Comparison of ENCODE assay signal across 1 fruit fly cellular context in the genomic region with DNA sequence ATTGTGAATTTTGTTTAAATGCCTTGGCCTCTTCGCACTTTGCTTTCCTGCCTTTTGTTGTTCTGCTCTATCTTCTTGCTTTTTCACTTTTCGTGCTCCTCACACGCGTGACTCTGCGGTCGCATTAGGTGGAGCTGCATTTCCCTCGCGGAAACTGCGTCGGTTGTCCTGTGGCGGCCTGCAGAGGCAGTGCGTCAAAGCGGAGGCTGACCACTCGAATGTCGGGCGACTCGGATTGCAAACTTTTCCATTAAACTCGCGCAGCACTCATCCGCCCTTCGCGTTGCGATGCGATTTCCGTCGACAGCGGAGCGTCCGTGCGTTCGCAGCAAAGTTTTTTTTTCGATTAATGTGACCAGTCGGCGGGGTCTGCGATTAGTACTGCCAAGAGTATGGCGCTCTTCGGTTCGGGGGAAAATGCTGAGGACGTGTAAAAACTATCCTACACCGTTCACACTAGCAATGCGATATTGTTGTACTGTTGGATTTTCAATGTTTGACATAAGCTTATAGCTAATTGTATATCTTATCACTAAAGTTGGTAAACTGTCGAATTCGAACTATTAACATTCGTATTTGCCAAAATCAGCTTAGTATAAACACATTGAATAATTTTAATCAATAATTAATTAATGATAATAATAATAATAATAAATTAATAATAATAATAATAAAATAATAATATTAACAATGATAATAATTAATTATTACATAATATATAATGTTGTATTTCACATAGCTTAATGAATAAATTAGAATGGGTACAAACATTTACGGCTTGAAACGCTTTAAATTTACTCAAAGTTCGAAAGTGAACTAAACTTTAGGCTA.
TF ChIP-seq lines count a peak whose summit lies in the region.

CG6051 (minus strand) TSS at position 385 of the 831 bp plus-strand sequence.

TF ChIP-seq in whole organism, embryonic, 481 proteins besides CTCF, POLR2A, EP300 and RAD21 (continued from another document and continues in another):
- TF ChIP-seq corto (GFP tag; optimal IDR thresholded peaks at IDR 0.05; lab: Kevin White, UChicago) (no peak), NK7.1 (GFP tag; optimal IDR thresholded peaks at IDR 0.05; lab: Kevin White, UChicago) (peak; percentile 25), MBD-R2 (GFP tag; IDR thresholded peaks at IDR 0.05; lab: Robert Waterston, UW) (no peak), eve (GFP tag; optimal IDR thresholded peaks at IDR 0.05; lab: Kevin White, UChicago) (no peak), CG13894 (tag; optimal IDR thresholded peaks at IDR 0.05; lab: Kevin White, UChicago) (peak; percentile 60), CG12391 (tag; optimal IDR thresholded peaks at IDR 0.05; lab: Kevin White, UChicago) (peak; percentile 79), Ets65A (GFP tag; lab: Kevin White, UChicago) (peak; percentile 96), CG10147 (GFP tag; optimal IDR thresholded peaks at IDR 0.05; lab: Kevin White, UChicago) (no peak), Mrtf (GFP tag; IDR thresholded peaks at IDR 0.05; lab: Robert Waterston, UW) (no peak), rib (GFP tag; IDR thresholded peaks at IDR 0.05; lab: Robert Waterston, UW) (no peak), CG33557 (GFP tag; optimal IDR thresholded peaks at IDR 0.05; lab: Kevin White, UChicago) (peak; percentile 10), CG7963 (GFP tag; IDR thresholded peaks at IDR 0.05; lab: Robert Waterston, UW; ENCODE audit: partially characterized antibody) (no peak), CG10654 (GFP tag; optimal IDR thresholded peaks at IDR 0.05; lab: Kevin White, UChicago) (peak; percentile 30), lilli (GFP tag; optimal IDR thresholded peaks at IDR 0.05; lab: Kevin White, UChicago) (peak; percentile 29), Ravus (GFP tag; IDR thresholded peaks at IDR 0.05; lab: Robert Waterston, UW) (no peak), eyg (GFP tag; optimal IDR thresholded peaks at IDR 0.05; lab: Kevin White, UChicago) (no peak), CG32532 (GFP tag; IDR thresholded peaks at IDR 0.05; lab: Robert Waterston, UW) (no peak), NC2β (GFP tag; optimal IDR thresholded peaks at IDR 0.05; lab: Kevin White, UChicago) (peak; percentile 66), Max (GFP tag; optimal IDR thresholded peaks at IDR 0.05; lab: Kevin White, UChicago) (peak; percentile 45), Optix (GFP tag; IDR thresholded peaks at IDR 0.05; lab: Robert Waterston, UW) (no peak), CG18476 (GFP tag; optimal IDR thresholded peaks at IDR 0.05; lab: Kevin White, UChicago) (peak; percentile 18), p53 (GFP tag; optimal IDR thresholded peaks at IDR 0.05; lab: Kevin White, UChicago) (no peak), CG18619 (GFP tag; optimal IDR thresholded peaks at IDR 0.05; lab: Kevin White, UChicago) (peak; percentile 15), bbx (GFP tag; IDR thresholded peaks at IDR 0.05; lab: Robert Waterston, UW; ENCODE audit: partially characterized antibody) (no peak), cwo (GFP tag; optimal IDR thresholded peaks at IDR 0.05; lab: Kevin White, UChicago) (peak; percentile 46), D19B (GFP tag; optimal IDR thresholded peaks at IDR 0.05; lab: Kevin White, UChicago) (peak; percentile 16), bsh (GFP tag; optimal IDR thresholded peaks at IDR 0.05; lab: Kevin White, UChicago) (peak in 1 of 2 experiments; percentile 47), CG3838 (GFP tag; optimal IDR thresholded peaks at IDR 0.05; lab: Kevin White, UChicago) (no peak), Hsf (GFP tag; optimal IDR thresholded peaks at IDR 0.05; lab: Kevin White, UChicago) (peak; percentile 56), Asciz (GFP tag; optimal IDR thresholded peaks at IDR 0.05; lab: Kevin White, UChicago) (peak; percentile 70), Nf-YB (GFP tag; optimal IDR thresholded peaks at IDR 0.05; lab: Kevin White, UChicago) (no peak), dpn (GFP tag; optimal IDR thresholded peaks at IDR 0.05; lab: Kevin White, UChicago) (peak; percentile 41 to 43), CG4404 (GFP tag; IDR thresholded peaks at IDR 0.05; lab: Robert Waterston, UW) (no peak), sr (GFP tag; IDR thresholded peaks at IDR 0.05; lab: Robert Waterston, UW) (no peak), CG13123 (GFP tag; optimal IDR thresholded peaks at IDR 0.05; lab: Kevin White, UChicago) (no peak), Antp (GFP tag; optimal IDR thresholded peaks at IDR 0.05; lab: Kevin White, UChicago) (peak; percentile 52), CG12155 (GFP tag; optimal IDR thresholded peaks at IDR 0.05; lab: Kevin White, UChicago) (peak; percentile 41), CG17829 (tag; optimal IDR thresholded peaks at IDR 0.05; lab: Kevin White, UChicago) (peak; percentile 61), HHEX (GFP tag; optimal IDR thresholded peaks at IDR 0.05; lab: Kevin White, UChicago) (peak; percentile 65), CG30403 (GFP tag; optimal IDR thresholded peaks at IDR 0.05; lab: Kevin White, UChicago) (peak; percentile 58), dmrt11E (tag; optimal IDR thresholded peaks at IDR 0.05; lab: Kevin White, UChicago) (peak; percentile 51), CG7745 (tag; optimal IDR thresholded peaks at IDR 0.05; lab: Kevin White, UChicago) (no peak), CG3995 (GFP tag; optimal IDR thresholded peaks at IDR 0.05; lab: Kevin White, UChicago) (peak; percentile 2), jumu (GFP tag; optimal IDR thresholded peaks at IDR 0.05; lab: Kevin White, UChicago) (peak; percentile 10), CG17359 (tag; optimal IDR thresholded peaks at IDR 0.05; lab: Kevin White, UChicago) (peak; percentile 60), CG6175 (GFP tag; IDR thresholded peaks at IDR 0.05; lab: Robert Waterston, UW) (no peak), ara (GFP tag; IDR thresholded peaks at IDR 0.05; lab: Robert Waterston, UW) (no peak), CG1647 (GFP tag; optimal IDR thresholded peaks at IDR 0.05; lab: Kevin White, UChicago) (peak; percentile 17), CG8765 (GFP tag; IDR thresholded peaks at IDR 0.05; lab: Robert Waterston, UW) (no peak), ase (GFP tag; IDR thresholded peaks at IDR 0.05; lab: Robert Waterston, UW) (no peak), Hmr (GFP tag; optimal IDR thresholded peaks at IDR 0.05; lab: Kevin White, UChicago) (peak; percentile 54), bcd (GFP tag; optimal IDR thresholded peaks at IDR 0.05; lab: Kevin White, UChicago) (peak; percentile 61), ci (GFP tag; IDR thresholded peaks at IDR 0.05; lab: Robert Waterston, UW) (no peak), CG4617 (GFP tag; optimal IDR thresholded peaks at IDR 0.05; lab: Kevin White, UChicago; ENCODE audit: borderline replicate concordance) (peak; percentile 33), CG6272 (GFP tag; IDR thresholded peaks at IDR 0.05; lab: Robert Waterston, UW) (peak; percentile 44; the same call in 1 of the 2 replicates), CG2889 (GFP tag; IDR thresholded peaks at IDR 0.05; lab: Robert Waterston, UW) (no peak), cas (GFP tag; IDR thresholded peaks at IDR 0.05; lab: Robert Waterston, UW) (no peak), h (optimal IDR thresholded peaks at IDR 0.05; lab: Kevin White, UChicago) (no peak), CG15011 (GFP tag; optimal IDR thresholded peaks at IDR 0.05; lab: Kevin White, UChicago) (no peak), CG3847 (GFP tag; IDR thresholded peaks at IDR 0.05; lab: Robert Waterston, UW) (no peak), CG10209 (GFP tag; optimal IDR thresholded peaks at IDR 0.05; lab: Kevin White, UChicago) (peak; percentile 51), CG12104 (GFP tag; optimal IDR thresholded peaks at IDR 0.05; lab: Kevin White, UChicago) (peak; percentile 37), cato (GFP tag; optimal IDR thresholded peaks at IDR 0.05; lab: Kevin White, UChicago; ENCODE audit: borderline replicate concordance) (peak; percentile 3), Side (GFP tag; optimal IDR thresholded peaks at IDR 0.05; lab: Kevin White, UChicago) (peak; percentile 41), Meics (GFP tag; optimal IDR thresholded peaks at IDR 0.05; lab: Kevin White, UChicago) (no peak), knrl (GFP tag; IDR thresholded peaks at IDR 0.05; lab: Robert Waterston, UW; ENCODE audit: partially characterized antibody) (no peak), CG2116 (GFP tag; optimal IDR thresholded peaks at IDR 0.05; lab: Kevin White, UChicago) (peak; percentile 28), B-H1 (GFP tag; IDR thresholded peaks at IDR 0.05; lab: Robert Waterston, UW) (no peak), danr (GFP tag; IDR thresholded peaks at IDR 0.05; lab: Robert Waterston, UW) (no peak), CG7271 (tag; optimal IDR thresholded peaks at IDR 0.05; lab: Kevin White, UChicago) (peak; percentile 14), CG12299 (tag; optimal IDR thresholded peaks at IDR 0.05; lab: Kevin White, UChicago) (peak; percentile 42), CG3163 (GFP tag; optimal IDR thresholded peaks at IDR 0.05; lab: Kevin White, UChicago) (no peak), CG31224 (GFP tag; IDR thresholded peaks at IDR 0.05; lab: Robert Waterston, UW) (no peak), fd96Cb (tag; optimal IDR thresholded peaks at IDR 0.05; lab: Kevin White, UChicago) (peak; percentile 60), Hr39 (optimal IDR thresholded peaks at IDR 0.05; lab: Kevin White, UChicago) (no peak), Tbp (GFP tag; optimal IDR thresholded peaks at IDR 0.05; lab: Kevin White, UChicago) (no peak), kni (GFP tag; optimal IDR thresholded peaks at IDR 0.05; lab: Kevin White, UChicago) (peak; percentile 56), gro (GFP tag; optimal IDR thresholded peaks at IDR 0.05; lab: Kevin White, UChicago) (peak; percentile 66), ap (GFP tag; IDR thresholded peaks at IDR 0.05; lab: Robert Waterston, UW) (no peak), az2 (GFP tag; optimal IDR thresholded peaks at IDR 0.05; lab: Kevin White, UChicago) (peak; percentile 51), CG13296 (GFP tag; optimal IDR thresholded peaks at IDR 0.05; lab: Kevin White, UChicago) (peak; percentile 46), C15 (GFP tag; IDR thresholded peaks at IDR 0.05; lab: Robert Waterston, UW) (no peak), sna (GFP tag; IDR thresholded peaks at IDR 0.05; lab: Robert Waterston, UW; ENCODE audit: partially characterized antibody) (no peak), fd3F (GFP tag; optimal IDR thresholded peaks at IDR 0.05; lab: Kevin White, UChicago) (peak; percentile 49), ssp (GFP tag; IDR thresholded peaks at IDR 0.05; lab: Robert Waterston, UW) (no peak), HmgZ (tag; optimal IDR thresholded peaks at IDR 0.05; lab: Kevin White, UChicago) (peak; percentile 44), nom (GFP tag; optimal IDR thresholded peaks at IDR 0.05; lab: Kevin White, UChicago) (peak; percentile 74), CG2202 (tag; optimal IDR thresholded peaks at IDR 0.05; lab: Kevin White, UChicago) (peak; percentile 35), Elba2 (GFP tag; optimal IDR thresholded peaks at IDR 0.05; lab: Kevin White, UChicago) (no peak), CG11560 (tag; IDR thresholded peaks at IDR 0.05; lab: Robert Waterston, UW) (no peak), pb (GFP tag; optimal IDR thresholded peaks at IDR 0.05; lab: Kevin White, UChicago) (peak; percentile 11), CG9817 (tag; optimal IDR thresholded peaks at IDR 0.05; lab: Kevin White, UChicago) (peak; percentile 69), psq (GFP tag; optimal IDR thresholded peaks at IDR 0.05; lab: Kevin White, UChicago) (no peak), da (GFP tag; optimal IDR thresholded peaks at IDR 0.05; lab: Kevin White, UChicago) (peak; percentile 51), CG15073 (GFP tag; optimal IDR thresholded peaks at IDR 0.05; lab: Kevin White, UChicago) (no peak), disco-r (GFP tag; optimal IDR thresholded peaks at IDR 0.05; lab: Kevin White, UChicago) (no peak), br (optimal IDR thresholded peaks at IDR 0.05; lab: Kevin White, UChicago) (no peak), sd (tag; optimal IDR thresholded peaks at IDR 0.05; lab: Kevin White, UChicago) (no peak), lmd (GFP tag; IDR thresholded peaks at IDR 0.05; lab: Robert Waterston, UW) (no peak), MTF-1 (GFP tag; optimal IDR thresholded peaks at IDR 0.05; lab: Kevin White, UChicago; ENCODE audit: borderline replicate concordance) (peak; percentile 73), pzg (GFP tag; optimal IDR thresholded peaks at IDR 0.05; lab: Kevin White, UChicago) (peak; percentile 53), D19A (tag; optimal IDR thresholded peaks at IDR 0.05; lab: Kevin White, UChicago) (peak; percentile 33), CG14014 (GFP tag; IDR thresholded peaks at IDR 0.05; lab: Robert Waterston, UW) (no peak), chif (GFP tag; optimal IDR thresholded peaks at IDR 0.05; lab: Kevin White, UChicago) (peak in 1 of 2 experiments; percentile 45), CG31441 (GFP tag; IDR thresholded peaks at IDR 0.05; lab: Robert Waterston, UW) (no peak), CG12769 (tag; optimal IDR thresholded peaks at IDR 0.05; lab: Kevin White, UChicago) (peak; percentile 47), CG4854 (GFP tag; optimal IDR thresholded peaks at IDR 0.05; lab: Kevin White, UChicago) (no peak), insv (GFP tag; optimal IDR thresholded peaks at IDR 0.05; lab: Kevin White, UChicago) (no peak), shn (GFP tag; optimal IDR thresholded peaks at IDR 0.05; lab: Kevin White, UChicago) (no peak), zen2 (GFP tag; IDR thresholded peaks at IDR 0.05; lab: Robert Waterston, UW; ENCODE audit: partially characterized antibody) (no peak), CG15696 (tag; optimal IDR thresholded peaks at IDR 0.05; lab: Kevin White, UChicago) (peak; percentile 21), nerfin-1 (tag; optimal IDR thresholded peaks at IDR 0.05; lab: Kevin White, UChicago) (peak; percentile 24), Sin3A (optimal IDR thresholded peaks at IDR 0.05; lab: Kevin White, UChicago) (no peak), ranshi (GFP tag; IDR thresholded peaks at IDR 0.05; lab: Robert Waterston, UW) (no peak), Doc2 (GFP tag; IDR thresholded peaks at IDR 0.05; lab: Robert Waterston, UW) (no peak), pho (GFP tag; optimal IDR thresholded peaks at IDR 0.05; lab: Kevin White, UChicago) (no peak), ab (GFP tag; optimal IDR thresholded peaks at IDR 0.05; lab: Kevin White, UChicago) (no peak), CG11696 (GFP tag; IDR thresholded peaks at IDR 0.05; lab: Robert Waterston, UW) (no peak), Ssrp (tag; optimal IDR thresholded peaks at IDR 0.05; lab: Kevin White, UChicago) (peak; percentile 53), CG1024 (GFP tag; IDR thresholded peaks at IDR 0.05; lab: Robert Waterston, UW) (no peak), jigr1 (GFP tag; IDR thresholded peaks at IDR 0.05; lab: Robert Waterston, UW) (no peak), chm (GFP tag; IDR thresholded peaks at IDR 0.05; lab: Robert Waterston, UW) (no peak), CG3407 (GFP tag; optimal IDR thresholded peaks at IDR 0.05; lab: Kevin White, UChicago) (no peak), CG10462 (GFP tag; optimal IDR thresholded peaks at IDR 0.05; lab: Kevin White, UChicago) (no peak), Atf3 (GFP tag; optimal IDR thresholded peaks at IDR 0.05; lab: Kevin White, UChicago) (peak; percentile 25)
